Fruit fly (Drosophila melanogaster) whole organism, wandering third instar larva: ENCODE results near the gene CG11454.

Source experiments
- Dfd ChIP-seq: fragments of >200 bp; optimal IDR thresholded peaks from 2 replicates; lab custom pipeline; 2017; ENCODE audit warnings: missing biosample characterization, missing genetic modification characterization
- GATAd ChIP-seq: sonication (Bioruptor generic); optimal IDR thresholded peaks from 2 replicates; lab custom pipeline; 2016; ENCODE audit warnings: missing biosample characterization, missing genetic modification characterization
- Myc ChIP-seq: fragments of >200 bp; optimal IDR thresholded peaks from 2 replicates; lab custom pipeline; 2017
- psq ChIP-seq: fragments of 200-800 bp; sonication (Bioruptor generic); optimal IDR thresholded peaks from 3 replicates; lab custom pipeline; 2017; ENCODE audit warnings: missing biosample characterization, mild to moderate bottlenecking, missing genetic modification characterization, moderate library complexity
- sage ChIP-seq: fragments of 200-800 bp; sonication (Bioruptor generic); optimal IDR thresholded peaks from 2 replicates; lab custom pipeline; 2016; ENCODE audit warnings: missing biosample characterization, mild to moderate bottlenecking, missing genetic modification characterization
- sv ChIP-seq: fragments of 200-800 bp; sonication (Bioruptor generic); optimal IDR thresholded peaks from 3 replicates; lab custom pipeline; 2016; ENCODE audit warnings: missing biosample characterization, missing genetic modification characterization
- usp ChIP-seq: fragments of >200 bp; optimal IDR thresholded peaks from 2 replicates; lab custom pipeline; 2017; ENCODE audit warnings: missing biosample characterization, missing genetic modification characterization

DNA sequence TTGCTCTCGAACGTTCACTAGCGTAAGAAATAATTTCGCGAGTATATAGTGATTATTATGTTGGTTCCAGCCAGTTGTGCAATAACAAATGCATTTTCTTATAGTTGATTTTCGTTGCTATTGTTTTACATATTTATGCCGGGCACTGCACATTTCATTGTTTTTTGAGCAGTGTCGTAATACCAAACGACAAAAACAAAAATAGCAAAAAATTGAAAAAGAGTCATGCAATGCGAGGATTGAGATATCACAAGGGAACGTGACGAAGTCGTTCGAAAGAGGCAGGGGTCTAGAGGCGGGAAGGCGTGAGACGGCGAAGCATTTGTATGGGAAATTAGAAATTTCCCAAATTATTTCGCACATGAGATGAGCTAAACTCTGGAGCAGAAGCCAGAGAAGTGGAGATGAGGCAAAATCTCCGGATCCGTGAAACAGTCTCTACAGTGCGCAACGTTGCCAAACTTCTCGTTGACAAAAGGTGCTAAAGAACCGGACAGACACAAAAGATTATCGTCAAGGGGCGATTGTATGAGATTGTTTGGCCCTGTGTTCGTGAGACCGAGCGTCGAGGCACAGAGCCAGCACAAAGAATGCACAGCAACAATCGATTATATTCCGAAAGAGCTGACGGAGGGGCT is 22.2 kb downstream of the CG11454 start:
- TF ChIP-seq GATAd (GFP tag; lab: Kevin White, UChicago) (no peak), sage (GFP tag; lab: Kevin White, UChicago) (no peak), psq (no peak), sv (no peak), Dfd (GFP tag; lab: Kevin White, UChicago) (no peak), usp (no peak), Myc (lab: Kevin White, UChicago) (no peak)
